Fruit fly (Drosophila melanogaster) whole organism, adult: ENCODE measurements around the gene sra.
A peak's percentile ranks its signal among the peaks of the same experiment; 100 is the strongest.

Experiments
- CG11617 ChIP-seq: fragments of 200-800 bp; sonication (Bioruptor generic); optimal IDR thresholded peaks from 2 replicates; lab custom pipeline; 2017; ENCODE audit warnings: mild to moderate bottlenecking, missing biosample characterization, missing genetic modification reagents, missing genetic modification characterization
- CG12768 ChIP-seq: fragments of 200-800 bp; sonication (Bioruptor generic); optimal IDR thresholded peaks from 2 replicates; lab custom pipeline; 2017; ENCODE audit warnings: missing biosample characterization, missing genetic modification characterization, mild to moderate bottlenecking, moderate library complexity, missing genetic modification reagents
- CG14711 ChIP-seq: fragments of 200-800 bp; sonication (Bioruptor generic); optimal IDR thresholded peaks from 2 replicates; lab custom pipeline; 2018; ENCODE audit warnings: missing biosample characterization, mild to moderate bottlenecking, missing genetic modification characterization, moderate library complexity
- CG1620 ChIP-seq: fragments of 200-800 bp; sonication (Bioruptor generic); optimal IDR thresholded peaks from 2 replicates; lab custom pipeline; 2016; ENCODE audit warnings: missing biosample characterization, missing genetic modification characterization
- CG33017 ChIP-seq: fragments of 200-800 bp; sonication (Bioruptor generic); optimal IDR thresholded peaks from 2 replicates; lab custom pipeline; 2018; ENCODE audit warnings: missing biosample characterization, mild to moderate bottlenecking, missing genetic modification characterization, moderate library complexity
- CG5204 ChIP-seq: fragments of 200-800 bp; sonication (Bioruptor generic); optimal IDR thresholded peaks from 2 replicates; lab custom pipeline; 2016; ENCODE audit warnings: missing biosample characterization, missing genetic modification characterization
- CG7045 ChIP-seq: fragments of 200-800 bp; sonication (Bioruptor generic); optimal IDR thresholded peaks from 2 replicates; lab custom pipeline; 2017; ENCODE audit warnings: missing biosample characterization, mild to moderate bottlenecking, missing genetic modification characterization
- CG7101 ChIP-seq: fragments of 200-800 bp; sonication (Bioruptor generic); optimal IDR thresholded peaks from 2 replicates; lab custom pipeline; 2018; ENCODE audit warnings: missing biosample characterization, mild to moderate bottlenecking, missing genetic modification characterization, moderate library complexity
- Clk ChIP-seq: fragments of 200-800 bp; sonication (Bioruptor generic); optimal IDR thresholded peaks from 2 replicates; lab custom pipeline; 2017; ENCODE audit warnings: missing biosample characterization, missing genetic modification characterization
- Crg-1 ChIP-seq: fragments of 200-800 bp; sonication (Bioruptor generic); optimal IDR thresholded peaks from 2 replicates; lab custom pipeline; 2016; ENCODE audit warnings: missing biosample characterization, missing genetic modification characterization
- Hr96 ChIP-seq: fragments of 200-800 bp; sonication (Bioruptor generic); optimal IDR thresholded peaks from 2 replicates; lab custom pipeline; 2016; ENCODE audit warnings: missing biosample characterization, missing genetic modification characterization
- Mnt ChIP-seq: fragments of 200-800 bp; sonication (Bioruptor generic); optimal IDR thresholded peaks from 2 replicates; lab custom pipeline; 2016; ENCODE audit warnings: missing biosample characterization, mild to moderate bottlenecking, missing genetic modification characterization
- bab1 ChIP-seq: fragments of 200-800 bp; sonication (Bioruptor generic); optimal IDR thresholded peaks from 3 replicates; lab custom pipeline; 2019; ENCODE audit warnings: missing biosample characterization, mild to moderate bottlenecking, missing genetic modification characterization, moderate library complexity
- cic ChIP-seq: fragments of 200-800 bp; sonication (Bioruptor generic); optimal IDR thresholded peaks from 2 replicates; lab custom pipeline; 2017; ENCODE audit warnings: missing biosample characterization, mild to moderate bottlenecking, missing genetic modification characterization, moderate library complexity
- cnc ChIP-seq, 2 experiments: fragments of >200 bp; optimal IDR thresholded peaks; 2 replicates each; lab custom pipeline; 2017
- kay ChIP-seq: fragments of 200-800 bp; sonication (Bioruptor generic); peaks from one replicate; lab custom pipeline; 2016; ENCODE audit warnings: missing biosample characterization, missing genetic modification characterization, borderline replicate concordance
- ovo ChIP-seq: fragments of 200-800 bp; sonication (Bioruptor generic); optimal IDR thresholded peaks from 2 replicates; lab custom pipeline; 2016; ENCODE audit warnings: missing biosample characterization, missing genetic modification characterization
- pad ChIP-seq: fragments of 200-800 bp; sonication (Bioruptor generic); optimal IDR thresholded peaks from 3 replicates; lab custom pipeline; 2017; ENCODE audit warnings: missing biosample characterization, missing genetic modification characterization, mild to moderate bottlenecking, moderate library complexity, missing genetic modification reagents
- tj ChIP-seq: fragments of 200-800 bp; sonication (Bioruptor generic); optimal IDR thresholded peaks from 3 replicates; lab custom pipeline; 2017; ENCODE audit warnings: missing biosample characterization, mild to moderate bottlenecking, missing genetic modification characterization, moderate library complexity
- toe ChIP-seq: fragments of 200-800 bp; sonication (Bioruptor generic); optimal IDR thresholded peaks from 2 replicates; lab custom pipeline; 2016; ENCODE audit warnings: missing biosample characterization, missing genetic modification characterization

Gene sra

dm6 chr3R:16241822-16242221, 55.0 kb downstream of the sra start:
- no peak for TF ChIP-seq Mnt (GFP tag; lab: Kevin White, UChicago)
- no peak for TF ChIP-seq CG33017 (tag; lab: Kevin White, UChicago)
- no peak for TF ChIP-seq pad
- peak; percentile 44 for TF ChIP-seq toe (GFP tag; lab: Kevin White, UChicago)
- TF ChIP-seq CG5204 (GFP tag; lab: Kevin White, UChicago), result peak; percentile 49
- no peak for TF ChIP-seq CG12768 (GFP tag; lab: Kevin White, UChicago)
- no peak for TF ChIP-seq ovo (GFP tag; lab: Kevin White, UChicago)
- TF ChIP-seq cic, result no peak
- no peak for TF ChIP-seq tj (GFP tag; lab: Kevin White, UChicago)
- TF ChIP-seq Clk, result no peak
- no peak for TF ChIP-seq bab1 (GFP tag; lab: Kevin White, UChicago)
- no peak for TF ChIP-seq CG11617 (GFP tag; lab: Kevin White, UChicago)
- no peak for TF ChIP-seq CG7045

- TF ChIP-seq CG1620 (peak; percentile 42), CG7045 (no peak), CG33017 (tag; lab: Kevin White, UChicago) (peak; percentile 75), Hr96 (GFP tag; lab: Kevin White, UChicago) (peak; percentile 83), CG11617 (GFP tag; lab: Kevin White, UChicago) (peak; percentile 57), tj (GFP tag; lab: Kevin White, UChicago) (peak; percentile 93), Clk (peak; percentile 70), toe (GFP tag; lab: Kevin White, UChicago) (peak; percentile 15), cnc (optimal IDR thresholded peaks at IDR 0.05; lab: Kevin White, UChicago) (no peak), pad (peak; percentile 91), CG5204 (GFP tag; lab: Kevin White, UChicago) (peak; percentile 31), CG7101 (peak; percentile 46), Crg-1 (GFP tag; lab: Kevin White, UChicago) (peak; percentile 82), CG14711 (tag; lab: Kevin White, UChicago) (peak; percentile 47), cic (peak; percentile 98), CG12768 (GFP tag; lab: Kevin White, UChicago) (peak; percentile 93), kay (GFP tag; lab: Kevin White, UChicago) (no peak), Mnt (GFP tag; lab: Kevin White, UChicago) (peak; percentile 89), ovo (GFP tag; lab: Kevin White, UChicago) (peak; percentile 82), bab1 (GFP tag; lab: Kevin White, UChicago) (peak; percentile 71)
Observed at dm6 chr3R:16242461-16242934, 55.7 kb downstream of the sra start.

dm6 chr3R:16244241-16244977, 57.6 kb downstream of the sra start:
- TF ChIP-seq Clk (no peak), cic (peak; percentile 42), Crg-1 (GFP tag; lab: Kevin White, UChicago) (peak; percentile 15), CG12768 (GFP tag; lab: Kevin White, UChicago) (peak; percentile 42), bab1 (GFP tag; lab: Kevin White, UChicago) (no peak), CG7045 (no peak), tj (GFP tag; lab: Kevin White, UChicago) (peak; percentile 60)

dm6 chr3R:16245298-16246098, 58.7 kb downstream of the sra start:
- TF ChIP-seq Crg-1 (GFP tag; lab: Kevin White, UChicago) (no peak), pad (no peak), CG12768 (GFP tag; lab: Kevin White, UChicago) (no peak), Mnt (GFP tag; lab: Kevin White, UChicago) (no peak)

dm6 chr3R:16247027-16247426, 60.2 kb downstream of the sra start:
- TF ChIP-seq kay (GFP tag; lab: Kevin White, UChicago) (no peak), toe (GFP tag; lab: Kevin White, UChicago) (no peak), Hr96 (GFP tag; lab: Kevin White, UChicago) (no peak), Mnt (GFP tag; lab: Kevin White, UChicago) (no peak), CG7045 (no peak), CG7101 (no peak), tj (GFP tag; lab: Kevin White, UChicago) (no peak), Clk (no peak), CG12768 (GFP tag; lab: Kevin White, UChicago) (no peak), bab1 (GFP tag; lab: Kevin White, UChicago) (no peak), pad (no peak)
